Worm (Caenorhabditis elegans): ENCODE data around the gene math-4.
"Not testable (repeated sequence)": the region's sequence is repeated elsewhere in the genome, so short reads cannot be mapped to it uniquely, and the experiment has no call there.

Gene math-4

ce11 chrII:1786209-1786608, 3.8 kb upstream of the math-4 start, which contains the start of gene C08F1.10:
C08F1.10 (minus strand) TSS chrII:1786309.
- TF ChIP-seq mel-28 (tag; optimal IDR thresholded peaks at IDR 0.05; ENCODE audit: borderline replicate concordance) (no peak), B0261.1 (tag; optimal IDR thresholded peaks at IDR 0.05) (no peak), B0035.1 (tag; optimal IDR thresholded peaks at IDR 0.05) (no peak), tbp1 (GFP tag; optimal IDR thresholded peaks at IDR 0.05) (no peak), sptf-2 (GFP tag; optimal IDR thresholded peaks at IDR 0.05) (no peak), F57A8.1 (GFP tag; optimal IDR thresholded peaks at IDR 0.05) (no peak), nhr-27 (tag; optimal IDR thresholded peaks at IDR 0.05) (no peak), ceh-79 (tag; optimal IDR thresholded peaks at IDR 0.05) (no peak), ztf-26 (tag; optimal IDR thresholded peaks at IDR 0.05) (no peak), ceh-100 (GFP tag; IDR thresholded peaks at IDR 0.05) (no peak), Y56A3A.18 (GFP tag; IDR thresholded peaks at IDR 0.05) (no peak), cebp-1 (GFP tag; IDR thresholded peaks at IDR 0.05) (no peak), cebp-1 (tag; optimal IDR thresholded peaks at IDR 0.05) (no peak), ccch-3 (GFP tag; optimal IDR thresholded peaks at IDR 0.05) (no peak), ceh-58 (GFP tag; IDR thresholded peaks at IDR 0.05) (no peak)

DNA sequence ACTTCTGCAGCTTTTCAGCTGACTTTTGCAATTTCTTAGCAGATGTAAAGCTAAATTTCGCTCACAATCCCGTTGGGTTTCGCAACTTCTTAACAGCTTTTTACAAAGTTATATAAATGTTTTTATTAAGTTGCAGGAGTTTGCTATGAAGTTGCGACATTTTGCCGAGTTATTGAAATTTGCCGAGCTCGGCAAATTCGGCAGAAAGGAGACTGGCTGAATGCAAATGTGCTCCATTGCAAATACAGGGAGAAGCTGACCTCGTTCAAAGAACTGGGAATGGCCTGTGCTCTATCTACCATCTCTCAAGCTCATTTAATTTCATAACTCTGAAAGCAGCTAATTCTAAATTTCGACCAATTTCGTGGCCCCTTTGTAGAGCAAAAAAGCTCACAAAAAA, 2.4 kb upstream of the math-4 start, which contains the start of gene C08F1.11:
C08F1.11 (minus strand) TSS at position 101 of the 400 bp plus-strand sequence.
- TF ChIP-seq madf-3 (GFP tag; IDR thresholded peaks at IDR 0.05) (no peak), tbp1 (GFP tag; optimal IDR thresholded peaks at IDR 0.05) (no peak), Y56A3A.18 (GFP tag; IDR thresholded peaks at IDR 0.05) (no peak), hmg-1.2 (GFP tag; IDR thresholded peaks at IDR 0.05) (no peak), mcd-1 (GFP tag; IDR thresholded peaks at IDR 0.05) (no peak), unc-130 (GFP tag; optimal IDR thresholded peaks at IDR 0.05) (no peak), attf-3 (GFP tag; conservative IDR thresholded peaks at IDR 0.05) (no peak), atf-7 (tag; optimal IDR thresholded peaks at IDR 0.05) (no peak), ztf-26 (tag; optimal IDR thresholded peaks at IDR 0.05) (no peak), C17E4.6 (GFP tag; IDR thresholded peaks at IDR 0.05) (no peak), hlh-12 (tag; optimal IDR thresholded peaks at IDR 0.05) (no peak), lsl-1 (GFP tag; optimal IDR thresholded peaks at IDR 0.05) (no peak), hlh-26 (GFP tag; conservative IDR thresholded peaks at IDR 0.05) (no peak), sptf-2 (GFP tag; optimal IDR thresholded peaks at IDR 0.05) (no peak), F23B12.7 (tag; optimal IDR thresholded peaks at IDR 0.05; ENCODE audit: insufficient read depth) (no peak), nhr-120 (GFP tag; IDR thresholded peaks at IDR 0.05) (no peak)

ce11 chrII:1775234-1775633, 7.1 kb downstream of the math-4 start, which contains the start of gene F36H5.14:
F36H5.14 (plus strand) TSS chrII:1775534.
- TF ChIP-seq F37B4.10 (GFP tag; IDR thresholded peaks at IDR 0.05); Y53G8AR.9 (GFP tag; conservative IDR thresholded peaks at IDR 0.05); nfyb-1 (GFP tag; IDR thresholded peaks at IDR 0.05): not testable (repeated sequence)

- TF ChIP-seq F37B4.10 (GFP tag; IDR thresholded peaks at IDR 0.05) (no peak), atf-7 (tag; optimal IDR thresholded peaks at IDR 0.05) (no peak), dpff-1 (tag; optimal IDR thresholded peaks at IDR 0.05) (no peak), fkh-3 (tag; optimal IDR thresholded peaks at IDR 0.05) (no peak), hmg-20 (GFP tag; IDR thresholded peaks at IDR 0.05) (no peak), F49E8.2 (tag; optimal IDR thresholded peaks at IDR 0.05; ENCODE audit: insufficient read depth) (no peak), lin-54 (GFP tag; optimal IDR thresholded peaks at IDR 0.05) (no peak), xnd-1 (tag; optimal IDR thresholded peaks at IDR 0.05) (no peak), ets-4 (GFP tag; optimal IDR thresholded peaks at IDR 0.05) (no peak), aptf-3 (GFP tag; IDR thresholded peaks at IDR 0.05) (no peak), ZK185.1 (tag; optimal IDR thresholded peaks at IDR 0.05; ENCODE audit: poor library complexity, severe bottlenecking) (no peak), hlh-12 (tag; optimal IDR thresholded peaks at IDR 0.05) (no peak), bed-2 (GFP tag; IDR thresholded peaks at IDR 0.05) (no peak), unc-130 (GFP tag; optimal IDR thresholded peaks at IDR 0.05) (no peak), ztf-18 (tag; optimal IDR thresholded peaks at IDR 0.05) (no peak), lsl-1 (GFP tag; optimal IDR thresholded peaks at IDR 0.05) (no peak), akir-1 (GFP tag; optimal IDR thresholded peaks at IDR 0.05) (no peak), nfya-2 (GFP tag; IDR thresholded peaks at IDR 0.05) (no peak)
Measured at ce11 chrII:1771785-1772184, 10.6 kb downstream of the math-4 start, which contains the start of gene math-3. math-3 (plus strand) TSS chrII:1772085.

Measured in whole organism, young adult.